Fruit fly (Drosophila melanogaster): ENCODE results near the gene CG2258.
A peak's percentile ranks its signal among the peaks of the same experiment; 100 is the strongest.

The CG2258 gene

dm6 chrX:8100026-8100825 lies 1.7 kb downstream of the CG2258 start (continued):
- TF ChIP-seq CG7786 (GFP tag; optimal IDR thresholded peaks at IDR 0.05): peak; percentile 42
- peak; percentile 80 for TF ChIP-seq CG11504 (tag; optimal IDR thresholded peaks at IDR 0.05)
- no peak for TF ChIP-seq repo (GFP tag; optimal IDR thresholded peaks at IDR 0.05)
- peak; percentile 74 for TF ChIP-seq run (tag; optimal IDR thresholded peaks at IDR 0.05)
- TF ChIP-seq sqz (GFP tag; optimal IDR thresholded peaks at IDR 0.05): peak; percentile 55
- TF ChIP-seq D19B (GFP tag; optimal IDR thresholded peaks at IDR 0.05): peak; percentile 45
- TF ChIP-seq crp (GFP tag; optimal IDR thresholded peaks at IDR 0.05): peak in 1 of 2 experiments; percentile 11
- TF ChIP-seq Fer2 (tag; optimal IDR thresholded peaks at IDR 0.05): no peak
- peak; percentile 41 for TF ChIP-seq CG15073 (GFP tag; optimal IDR thresholded peaks at IDR 0.05)
- TF ChIP-seq knrl (GFP tag; IDR thresholded peaks at IDR 0.05; ENCODE audit: partially characterized antibody): no peak
- TF ChIP-seq gcm (GFP tag; optimal IDR thresholded peaks at IDR 0.05): peak; percentile 72
- TF ChIP-seq wdn (GFP tag; IDR thresholded peaks at IDR 0.05): peak; percentile 67
- peak; percentile 59 for TF ChIP-seq Pdp1 (GFP tag; optimal IDR thresholded peaks at IDR 0.05)
- peak; percentile 92 for TF ChIP-seq Fer1 (GFP tag; optimal IDR thresholded peaks at IDR 0.05)
- TF ChIP-seq Scr (GFP tag; IDR thresholded peaks at IDR 0.05; ENCODE audit: partially characterized antibody): no peak
- TF ChIP-seq so (GFP tag; IDR thresholded peaks at IDR 0.05): peak; percentile 88
- TF ChIP-seq exex (tag; optimal IDR thresholded peaks at IDR 0.05): peak; percentile 48
- TF ChIP-seq CG11247 (GFP tag; IDR thresholded peaks at IDR 0.05): peak; percentile 81
- peak; percentile 47 for TF ChIP-seq dmrt11E (tag; optimal IDR thresholded peaks at IDR 0.05)
- no peak for TF ChIP-seq CG3995 (GFP tag; optimal IDR thresholded peaks at IDR 0.05)
- no peak for TF ChIP-seq Dref (GFP tag; IDR thresholded peaks at IDR 0.05)
- TF ChIP-seq YL-1 (GFP tag; optimal IDR thresholded peaks at IDR 0.05): peak; percentile 36
- no peak for TF ChIP-seq prd (optimal IDR thresholded peaks at IDR 0.05)
- peak; percentile 90 for TF ChIP-seq prd (GFP tag; IDR thresholded peaks at IDR 0.05)
- peak; percentile 45 for TF ChIP-seq CG2116 (GFP tag; optimal IDR thresholded peaks at IDR 0.05)
- peak; percentile 87 for TF ChIP-seq CG31441 (GFP tag; IDR thresholded peaks at IDR 0.05)
- peak; percentile 87 for TF ChIP-seq CG2678 (tag; optimal IDR thresholded peaks at IDR 0.05)
- no peak for TF ChIP-seq mld (GFP tag; IDR thresholded peaks at IDR 0.05; ENCODE audit: partially characterized antibody)
- peak; percentile 67 for TF ChIP-seq salm (tag; optimal IDR thresholded peaks at IDR 0.05)
- TF ChIP-seq CG17912 (GFP tag; optimal IDR thresholded peaks at IDR 0.05): no peak
- peak; percentile 90 for TF ChIP-seq ATbp (GFP tag; optimal IDR thresholded peaks at IDR 0.05)
- no peak for TF ChIP-seq ato (GFP tag; IDR thresholded peaks at IDR 0.05; ENCODE audit: partially characterized antibody)
- TF ChIP-seq BEAF-32 (GFP tag; optimal IDR thresholded peaks at IDR 0.05): no peak
- TF ChIP-seq CG12219 (GFP tag; optimal IDR thresholded peaks at IDR 0.05): peak; percentile 69
- peak; percentile 67 for TF ChIP-seq CG12942 (GFP tag; optimal IDR thresholded peaks at IDR 0.05)
- peak; percentile 43; the same call in 1 of the 2 replicates for TF ChIP-seq CG4404 (GFP tag; IDR thresholded peaks at IDR 0.05)
- TF ChIP-seq btn (GFP tag; optimal IDR thresholded peaks at IDR 0.05): no peak
- TF ChIP-seq CG1647 (GFP tag; optimal IDR thresholded peaks at IDR 0.05): peak; percentile 57
- 0 out of 2 replicates have a peak, but pooled peaks have one; percentile 41 for TF ChIP-seq ro (GFP tag; IDR thresholded peaks at IDR 0.05)
- peak; percentile 85 for TF ChIP-seq CG17361 (GFP tag; IDR thresholded peaks at IDR 0.05)
- TF ChIP-seq gfzf (GFP tag; optimal IDR thresholded peaks at IDR 0.05): no peak
- peak; percentile 51 for TF ChIP-seq pnt (GFP tag; optimal IDR thresholded peaks at IDR 0.05)
- TF ChIP-seq bowl (GFP tag; IDR thresholded peaks at IDR 0.05): peak; percentile 79; the same call in 1 of the 2 replicates
- TF ChIP-seq zen2 (GFP tag; IDR thresholded peaks at IDR 0.05; ENCODE audit: partially characterized antibody): no peak
- peak; percentile 92 for TF ChIP-seq Hmr (GFP tag; optimal IDR thresholded peaks at IDR 0.05)
- TF ChIP-seq az2 (GFP tag; optimal IDR thresholded peaks at IDR 0.05): peak; percentile 83
- TF ChIP-seq CG13287 (GFP tag; IDR thresholded peaks at IDR 0.05; ENCODE audit: partially characterized antibody): no peak
- peak; percentile 68 for TF ChIP-seq sim (GFP tag; IDR thresholded peaks at IDR 0.05)

Measured in whole organism, embryonic.